Worm (Caenorhabditis elegans) whole organism, L1 larva: ENCODE data around the gene Y45F3A.8.

ENCODE experiments used
- jun-1 ChIP-seq: fragments of 150-350 bp; optimal IDR thresholded peaks from 2 replicates; lab custom pipeline; 2014; ENCODE audit warnings: missing biosample characterization, missing genetic modification reagents, missing genetic modification characterization
- mdl-1 ChIP-seq, 2 experiments: fragments of 150-350 bp; optimal IDR thresholded peaks; 2 replicates each; lab custom pipeline; 2014 to 2017; ENCODE audit warnings: missing biosample characterization in 2 of 2, missing genetic modification characterization in 2 of 2, inconsistent platforms in 1 of 2
- nhr-237 ChIP-seq: fragments of 150-350 bp; optimal IDR thresholded peaks from 2 replicates; lab custom pipeline; 2014; ENCODE audit warnings: missing biosample characterization, missing genetic modification characterization
- pqm-1 ChIP-seq: sonication (generic microtip); optimal IDR thresholded peaks from 3 replicates; lab custom pipeline; 2017; ENCODE audit warnings: missing biosample characterization, missing genetic modification characterization
- skn-1 ChIP-seq: fragments of 150-350 bp; optimal IDR thresholded peaks from 2 replicates; lab custom pipeline; 2014; ENCODE audit warnings: missing biosample characterization, missing genetic modification characterization
- swsn-7 ChIP-seq: sonication (generic microtip); optimal IDR thresholded peaks from 2 replicates; lab custom pipeline; 2016; ENCODE audit warnings: missing genetic modification characterization, missing compliant biosample characterization
- zag-1 ChIP-seq: fragments of 150-350 bp; optimal IDR thresholded peaks from 2 replicates; lab custom pipeline; 2014; ENCODE audit warnings: missing biosample characterization, missing genetic modification characterization

DNA sequence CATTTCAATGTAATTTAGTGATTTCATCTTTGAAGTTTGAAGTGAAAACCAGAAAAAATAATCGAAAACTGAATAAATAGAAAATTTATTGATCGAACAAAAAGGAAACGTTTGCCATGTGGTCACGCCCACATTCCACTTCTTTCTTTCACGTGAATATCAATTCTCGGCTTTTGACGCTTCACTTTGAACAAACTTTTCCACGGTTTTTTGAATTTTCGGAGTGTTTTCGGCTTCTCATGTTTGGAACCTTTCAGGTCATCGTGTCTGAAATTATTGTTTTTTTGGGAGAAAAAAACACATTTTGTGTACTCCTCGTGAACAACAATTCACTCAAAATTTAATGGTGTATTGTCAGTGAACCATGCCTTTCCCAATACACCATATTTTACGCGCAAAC lies 39.7 kb downstream of the Y45F3A.8 start, which contains the start of gene T21C12.8:
- no peak for TF ChIP-seq mdl-1 (tag; optimal IDR thresholded peaks at IDR 0.05; lab: Kevin White, UChicago)
- no peak for TF ChIP-seq skn-1 (tag; lab: Kevin White, UChicago)
- TF ChIP-seq zag-1 (tag; lab: Kevin White, UChicago) = no peak
- no peak for TF ChIP-seq jun-1 (tag; lab: Kevin White, UChicago)
- TF ChIP-seq pqm-1 = no peak
- TF ChIP-seq swsn-7 (tag; lab: Kevin White, UChicago) = no peak
- TF ChIP-seq nhr-237 (tag; lab: Kevin White, UChicago) = no peak
